Fruit fly (Drosophila melanogaster) Kc167 (cell line): ENCODE data around the gene COX7AL2.

Source experiments
- Sin3A ChIP-seq: fragments of >200 bp; optimal IDR thresholded peaks from 2 replicates; lab custom pipeline; 2018; ENCODE audit warnings: missing external identifiers
- h ChIP-seq: fragments of >200 bp; optimal IDR thresholded peaks from 3 replicates; lab custom pipeline; 2018; ENCODE audit warnings: missing external identifiers

DNA sequence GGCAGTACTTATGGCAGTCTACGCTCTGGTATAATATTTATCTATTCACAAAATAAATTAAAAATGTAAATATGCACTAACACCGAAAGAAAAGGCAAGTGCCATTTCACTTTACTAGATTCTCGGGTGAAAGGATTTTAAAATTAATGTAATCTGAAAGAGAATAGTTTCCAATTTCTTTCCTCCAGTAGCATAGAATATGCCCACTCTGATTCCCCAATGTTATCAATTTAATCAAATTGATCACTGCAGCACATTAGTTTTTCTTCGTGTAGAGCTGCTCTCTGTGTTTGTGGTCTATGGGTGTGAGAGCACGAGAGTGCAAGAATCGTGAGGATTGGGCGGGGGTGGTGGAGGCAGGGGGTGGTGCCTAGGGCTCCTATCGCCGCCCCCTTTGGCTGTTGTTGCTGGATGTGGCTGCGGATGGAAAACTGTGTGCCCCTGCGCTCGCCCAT, 3.4 kb upstream of the COX7AL2 start:
- TF ChIP-seq h (lab: Kevin White, UChicago): no peak
- no peak for TF ChIP-seq Sin3A (lab: Kevin White, UChicago)
